Fruit fly (Drosophila melanogaster) whole organism, prepupa: ENCODE data around the gene CG34461.

Experiments
- Blimp-1 ChIP-seq: fragments of 200-800 bp; sonication (Bioruptor generic); optimal IDR thresholded peaks from 3 replicates; lab custom pipeline; 2017; ENCODE audit warnings: missing biosample characterization, missing genetic modification characterization, mild to moderate bottlenecking, moderate library complexity, missing genetic modification reagents
- CG10669 ChIP-seq: fragments of 200-800 bp; sonication (Bioruptor generic); optimal IDR thresholded peaks from 3 replicates; lab custom pipeline; 2018; ENCODE audit warnings: missing biosample characterization, mild to moderate bottlenecking, missing genetic modification characterization, moderate library complexity
- CG11294 ChIP-seq: fragments of 200-800 bp; sonication (Bioruptor generic); IDR thresholded peaks from 2 replicates; pipeline ENCODE4 v1.3.6; 2022; ENCODE audit warnings: missing biosample characterization, missing genetic modification characterization
- CG11762 ChIP-seq: fragments of 200-800 bp; sonication (Bioruptor generic); optimal IDR thresholded peaks from 3 replicates; lab custom pipeline; 2016; ENCODE audit warnings: missing biosample characterization, missing genetic modification characterization; ENCODE audit not compliant: insufficient read depth
- CG15336 ChIP-seq: fragments of 200-800 bp; sonication (Bioruptor generic); IDR thresholded peaks from 2 replicates; pipeline ENCODE4 v1.3.6; 2022; ENCODE audit warnings: missing biosample characterization, missing genetic modification characterization
- CG1621 ChIP-seq: fragments of 200-800 bp; sonication (Bioruptor generic); optimal IDR thresholded peaks from 3 replicates; lab custom pipeline; 2018; ENCODE audit warnings: missing biosample characterization, mild to moderate bottlenecking, missing genetic modification characterization
- CG3032 ChIP-seq: fragments of 200-800 bp; optimal IDR thresholded peaks from 2 replicates; lab custom pipeline; 2019; ENCODE audit warnings: missing biosample characterization, mild to moderate bottlenecking, missing genetic modification characterization, moderate library complexity
- CG31627 ChIP-seq: fragments of 200-800 bp; sonication (Bioruptor generic); optimal IDR thresholded peaks from 3 replicates; lab custom pipeline; 2016; ENCODE audit warnings: missing biosample characterization, missing genetic modification characterization
- CG32006 ChIP-seq: fragments of 200-800 bp; sonication (Bioruptor generic); optimal IDR thresholded peaks from 3 replicates; lab custom pipeline; 2017; ENCODE audit warnings: missing biosample characterization, mild to moderate bottlenecking, missing genetic modification characterization
- CG34406 ChIP-seq: fragments of 200-800 bp; sonication (Bioruptor generic); optimal IDR thresholded peaks from 3 replicates; lab custom pipeline; 2016; ENCODE audit warnings: missing biosample characterization, missing genetic modification characterization
- CG3919 ChIP-seq: fragments of 200-800 bp; sonication (Bioruptor generic); optimal IDR thresholded peaks from 3 replicates; lab custom pipeline; 2016; ENCODE audit warnings: missing biosample characterization, missing genetic modification characterization
- CG4318 ChIP-seq: fragments of 200-800 bp; sonication (Bioruptor generic); optimal IDR thresholded peaks from 3 replicates; lab custom pipeline; 2017; ENCODE audit warnings: missing biosample characterization, mild to moderate bottlenecking, missing genetic modification characterization
- CG6163 ChIP-seq: fragments of 200-800 bp; sonication (Bioruptor generic); IDR thresholded peaks from 3 replicates; pipeline ENCODE4 v1.3.6; 2022; ENCODE audit warnings: missing biosample characterization, missing genetic modification characterization
- CG6276 ChIP-seq: fragments of 200-800 bp; sonication (Bioruptor generic); optimal IDR thresholded peaks from 2 replicates; lab custom pipeline; 2017; ENCODE audit warnings: missing biosample characterization, mild to moderate bottlenecking, missing genetic modification characterization
- CG6808 ChIP-seq: fragments of 200-800 bp; sonication (Bioruptor generic); optimal IDR thresholded peaks from 3 replicates; lab custom pipeline; 2017; ENCODE audit warnings: missing biosample characterization, missing genetic modification characterization, mild to moderate bottlenecking, moderate library complexity, missing genetic modification reagents
- CG8119 ChIP-seq: fragments of 200-800 bp; sonication (Bioruptor generic); IDR thresholded peaks from 3 replicates; pipeline ENCODE4 v1.3.6; 2022; ENCODE audit warnings: missing biosample characterization, missing genetic modification characterization
- CG8632 ChIP-seq: fragments of 200-800 bp; sonication (Bioruptor generic); optimal IDR thresholded peaks from 3 replicates; lab custom pipeline; 2016; ENCODE audit warnings: missing biosample characterization, missing genetic modification characterization
- CG9139 ChIP-seq: fragments of 200-800 bp; sonication (Bioruptor generic); optimal IDR thresholded peaks from 3 replicates; lab custom pipeline; 2017; ENCODE audit warnings: missing biosample characterization, mild to moderate bottlenecking, missing genetic modification characterization
- Eip75B ChIP-seq: fragments of 200-800 bp; sonication (Bioruptor generic); optimal IDR thresholded peaks from 3 replicates; lab custom pipeline; 2016; ENCODE audit warnings: missing biosample characterization, missing genetic modification characterization
- Eip78C ChIP-seq: fragments of 200-800 bp; sonication (Bioruptor generic); peaks from one replicate; lab custom pipeline; 2016; ENCODE audit warnings: missing biosample characterization, missing genetic modification characterization
- Eip93F ChIP-seq: fragments of 200-800 bp; sonication (Bioruptor generic); optimal IDR thresholded peaks from 2 replicates; lab custom pipeline; 2016; ENCODE audit warnings: missing biosample characterization, mild to moderate bottlenecking, missing genetic modification characterization
- Ets21C ChIP-seq: fragments of 200-800 bp; sonication (Bioruptor generic); optimal IDR thresholded peaks from 3 replicates; lab custom pipeline; 2016; ENCODE audit warnings: missing biosample characterization, missing genetic modification characterization
- Ets96B ChIP-seq: fragments of 200-800 bp; optimal IDR thresholded peaks from 2 replicates; lab custom pipeline; 2019; ENCODE audit warnings: missing biosample characterization, mild to moderate bottlenecking, missing genetic modification characterization, moderate library complexity
- Gug ChIP-seq: fragments of 200-800 bp; sonication (Bioruptor generic); IDR thresholded peaks from 2 replicates; pipeline ENCODE4 v1.3.6; 2022; ENCODE audit warnings: missing biosample characterization, missing genetic modification characterization
- Hr38 ChIP-seq: sonication (Bioruptor generic); optimal IDR thresholded peaks from 2 replicates; lab custom pipeline; 2016; ENCODE audit warnings: missing biosample characterization, missing genetic modification characterization
- Hr39 ChIP-seq: fragments of 200-800 bp; sonication (Bioruptor generic); optimal IDR thresholded peaks from 2 replicates; lab custom pipeline; 2016; ENCODE audit warnings: missing biosample characterization, missing genetic modification characterization
- Hr4 ChIP-seq: fragments of 200-800 bp; sonication (Bioruptor generic); optimal IDR thresholded peaks from 3 replicates; lab custom pipeline; 2016; ENCODE audit warnings: missing biosample characterization, missing genetic modification characterization
- Lpt ChIP-seq: fragments of 200-800 bp; sonication (Bioruptor generic); optimal IDR thresholded peaks from 3 replicates; lab custom pipeline; 2016; ENCODE audit warnings: missing biosample characterization, missing genetic modification characterization
- Met ChIP-seq: fragments of 200-800 bp; sonication (Bioruptor generic); optimal IDR thresholded peaks from 3 replicates; lab custom pipeline; 2016; ENCODE audit warnings: missing biosample characterization, missing genetic modification characterization
- OdsH ChIP-seq: fragments of 200-800 bp; sonication (Bioruptor generic); optimal IDR thresholded peaks from 3 replicates; lab custom pipeline; 2016; ENCODE audit warnings: missing biosample characterization, missing genetic modification characterization
- Smox ChIP-seq: fragments of 200-800 bp; sonication (Bioruptor generic); optimal IDR thresholded peaks from 3 replicates; lab custom pipeline; 2016; ENCODE audit warnings: missing biosample characterization, missing genetic modification characterization
- Sox102F ChIP-seq: fragments of 200-800 bp; sonication (Bioruptor generic); optimal IDR thresholded peaks from 2 replicates; lab custom pipeline; 2016; ENCODE audit warnings: missing biosample characterization, mild to moderate bottlenecking, missing genetic modification characterization
- Sox14 ChIP-seq: fragments of 200-800 bp; sonication (Bioruptor generic); optimal IDR thresholded peaks from 3 replicates; lab custom pipeline; 2016; ENCODE audit warnings: missing biosample characterization, missing genetic modification characterization
- Sox15 ChIP-seq: fragments of 200-800 bp; sonication (Bioruptor generic); optimal IDR thresholded peaks from 3 replicates; lab custom pipeline; 2016; ENCODE audit warnings: missing biosample characterization, missing genetic modification characterization
- achi ChIP-seq: fragments of 200-800 bp; sonication (Bioruptor generic); optimal IDR thresholded peaks from 3 replicates; lab custom pipeline; 2016; ENCODE audit warnings: missing biosample characterization, missing genetic modification characterization
- acj6 ChIP-seq: fragments of 200-800 bp; sonication (Bioruptor generic); optimal IDR thresholded peaks from 3 replicates; lab custom pipeline; 2016; ENCODE audit warnings: missing biosample characterization, missing genetic modification characterization
- dac ChIP-seq: fragments of 200-800 bp; sonication (Bioruptor generic); optimal IDR thresholded peaks from 2 replicates; lab custom pipeline; 2017; ENCODE audit warnings: missing biosample characterization, mild to moderate bottlenecking, missing genetic modification characterization
- dsx ChIP-seq: fragments of 200-800 bp; optimal IDR thresholded peaks from 3 replicates; lab custom pipeline; 2019; ENCODE audit warnings: missing biosample characterization, mild to moderate bottlenecking, missing genetic modification characterization, moderate library complexity; ENCODE audit not compliant: poor library complexity, severe bottlenecking
- eg ChIP-seq: fragments of 200-800 bp; sonication (Bioruptor generic); IDR thresholded peaks from 3 replicates; pipeline ENCODE4 v1.3.6; 2022; ENCODE audit warnings: missing biosample characterization, missing genetic modification characterization
- esn ChIP-seq: fragments of 200-800 bp; sonication (Bioruptor generic); optimal IDR thresholded peaks from 2 replicates; lab custom pipeline; 2016; ENCODE audit warnings: missing biosample characterization, mild to moderate bottlenecking, missing genetic modification characterization, moderate library complexity
- fd85E ChIP-seq: fragments of 200-800 bp; sonication (Bioruptor generic); optimal IDR thresholded peaks from 3 replicates; lab custom pipeline; 2016; ENCODE audit warnings: missing biosample characterization, missing genetic modification characterization
- fkh ChIP-seq: fragments of 200-800 bp; sonication (Bioruptor generic); optimal IDR thresholded peaks from 3 replicates; lab custom pipeline; 2017; ENCODE audit warnings: missing biosample characterization, mild to moderate bottlenecking, missing genetic modification characterization, moderate library complexity
- lz ChIP-seq: fragments of 200-800 bp; sonication (Bioruptor generic); optimal IDR thresholded peaks from 3 replicates; lab custom pipeline; 2016; ENCODE audit warnings: missing biosample characterization, missing genetic modification characterization
- net ChIP-seq: fragments of 200-800 bp; sonication (Bioruptor generic); optimal IDR thresholded peaks from 3 replicates; lab custom pipeline; 2016; ENCODE audit warnings: missing biosample characterization, missing genetic modification characterization
- pdm3 ChIP-seq: fragments of 200-800 bp; sonication (Bioruptor generic); optimal IDR thresholded peaks from 3 replicates; lab custom pipeline; 2016; ENCODE audit warnings: missing biosample characterization, missing genetic modification characterization
- salr ChIP-seq, 2 experiments: fragments of 200-800 bp; sonication (Bioruptor generic); optimal IDR thresholded peaks; 3 replicates each; lab custom pipeline; 2016 to 2018; ENCODE audit warnings: missing biosample characterization in 2 of 2, missing genetic modification characterization in 2 of 2, mild to moderate bottlenecking in 1 of 2
- ss ChIP-seq, 2 experiments: fragments of 200-800 bp; sonication (Bioruptor generic); optimal IDR thresholded peaks; 2 replicates in 1 of 2; 3 replicates in 1 of 2; lab custom pipeline; 2017 to 2018; ENCODE audit warnings: mild to moderate bottlenecking in 2 of 2, missing biosample characterization in 2 of 2, missing genetic modification characterization in 2 of 2, moderate library complexity in 1 of 2
- svp ChIP-seq: fragments of 200-800 bp; sonication (Bioruptor generic); peaks from one replicate; lab custom pipeline; 2016; ENCODE audit warnings: missing biosample characterization, missing genetic modification characterization
- topi ChIP-seq: fragments of 200-800 bp; sonication (Bioruptor generic); optimal IDR thresholded peaks from 3 replicates; lab custom pipeline; 2016; ENCODE audit warnings: missing biosample characterization, missing genetic modification characterization
- vri ChIP-seq: fragments of 200-800 bp; sonication (Bioruptor generic); optimal IDR thresholded peaks from 3 replicates; lab custom pipeline; 2016; ENCODE audit warnings: missing biosample characterization, mild to moderate bottlenecking, missing genetic modification characterization

The CG34461 gene

DNA sequence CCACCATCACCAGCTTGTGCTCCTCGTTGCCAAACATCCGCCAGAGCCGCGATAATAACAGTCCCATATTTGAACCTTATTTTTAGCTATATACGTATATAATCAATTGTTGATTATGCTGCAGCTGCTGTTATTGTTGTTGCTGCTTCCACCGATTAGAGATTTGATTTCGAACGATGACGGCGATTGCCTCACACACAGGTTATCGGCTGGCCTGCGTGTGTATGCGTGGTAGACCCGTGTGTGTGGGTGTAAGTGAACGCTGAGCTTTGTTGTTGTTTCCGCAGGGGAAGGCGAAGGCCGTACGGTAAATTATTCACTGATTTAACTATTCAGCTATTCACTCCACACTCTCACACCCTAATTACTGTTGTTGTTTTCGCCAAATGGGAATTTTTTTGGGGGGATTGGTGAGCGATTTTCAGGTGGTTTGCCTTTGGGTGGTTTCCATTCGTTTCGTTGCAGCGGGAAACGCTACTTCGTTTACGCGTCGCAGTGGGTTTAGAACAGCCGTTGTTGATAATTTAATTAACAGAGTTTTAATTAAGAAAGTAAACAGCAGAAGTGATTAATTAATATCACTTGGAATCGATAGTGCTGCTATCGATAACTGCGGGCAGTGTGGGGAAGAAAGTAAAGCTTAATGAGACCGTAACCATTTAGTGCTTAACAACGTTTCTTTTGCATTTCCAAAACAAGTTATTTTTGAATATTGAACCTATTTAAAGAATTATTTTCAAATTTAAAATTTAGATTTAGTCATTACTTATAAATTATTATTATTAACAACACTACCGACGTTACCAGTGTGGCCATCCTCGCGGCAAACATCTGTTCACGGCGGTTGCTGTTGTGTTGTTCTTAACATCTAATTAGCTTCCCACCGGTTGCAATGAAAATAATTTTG is 26.2 kb upstream of the CG34461 start, which contains the start of the genes Arl5 and CG13671:
TSS of gene Arl5 (minus strand) at position 616 of the 907 bp plus-strand sequence.
TSS of gene CG13671 (plus strand) at position 841 of the 907 bp plus-strand sequence.
- peak; percentile 21 for TF ChIP-seq dac (GFP tag; lab: Kevin White, UChicago)
- peak; percentile 79 for TF ChIP-seq lz
- peak; percentile 59 for TF ChIP-seq Sox15 (GFP tag; lab: Kevin White, UChicago)
- TF ChIP-seq CG10669 (GFP tag; lab: Kevin White, UChicago), result no peak
- TF ChIP-seq Eip75B (GFP tag; lab: Kevin White, UChicago), result no peak
- TF ChIP-seq dsx (GFP tag; lab: Kevin White, UChicago), result peak; percentile 44
- peak; percentile 86 for TF ChIP-seq OdsH (GFP tag; lab: Kevin White, UChicago)
- TF ChIP-seq Eip78C (GFP tag; lab: Kevin White, UChicago), result peak; percentile 91
- peak; percentile 63 for TF ChIP-seq Ets96B
- no peak for TF ChIP-seq Met (GFP tag; lab: Kevin White, UChicago)
- TF ChIP-seq Ets21C (GFP tag; lab: Kevin White, UChicago), result no peak
- TF ChIP-seq CG3032, result peak; percentile 51
- peak; percentile 69 for TF ChIP-seq Hr4 (GFP tag; lab: Kevin White, UChicago)
- no peak for TF ChIP-seq Blimp-1
- peak; percentile 39 for TF ChIP-seq Lpt (GFP tag; lab: Kevin White, UChicago)
- TF ChIP-seq pdm3 (GFP tag; lab: Kevin White, UChicago), result no peak
- no peak; the same call in 1 of the 3 replicates for TF ChIP-seq eg
- no peak for TF ChIP-seq CG6276
- TF ChIP-seq CG4318 (GFP tag; lab: Kevin White, UChicago), result no peak
- peak; percentile 59 for TF ChIP-seq vri (GFP tag; lab: Kevin White, UChicago)
- TF ChIP-seq achi (GFP tag; lab: Kevin White, UChicago), result peak; percentile 74
- no peak for TF ChIP-seq fd85E (GFP tag; lab: Kevin White, UChicago)
- peak; percentile 54; the same call in 1 of the 2 replicates for TF ChIP-seq CG15336 (GFP tag; lab: Robert Waterston, UW)
- TF ChIP-seq Sox102F (GFP tag; lab: Kevin White, UChicago), result no peak
- peak; percentile 65 for TF ChIP-seq net (GFP tag; lab: Kevin White, UChicago)
- TF ChIP-seq CG6163 (GFP tag; lab: Robert Waterston, UW), result no peak; the same call in 1 of the 3 replicates
- TF ChIP-seq ss (GFP tag; optimal IDR thresholded peaks at IDR 0.05; lab: Kevin White, UChicago), result peak in 1 of 2 experiments; percentile 40
- no peak for TF ChIP-seq Smox (GFP tag; lab: Kevin White, UChicago)
- TF ChIP-seq esn (GFP tag; lab: Kevin White, UChicago), result peak; percentile 83
- peak; percentile 65 for TF ChIP-seq CG8632 (GFP tag; lab: Kevin White, UChicago)
- TF ChIP-seq CG1621 (tag; lab: Kevin White, UChicago), result no peak
- 0 out of 2 replicates have a peak, but pooled peaks have one; percentile 48 for TF ChIP-seq CG11294 (GFP tag; lab: Robert Waterston, UW)
- peak; percentile 75 for TF ChIP-seq CG31627 (GFP tag; lab: Kevin White, UChicago)
- TF ChIP-seq CG3919 (GFP tag; lab: Kevin White, UChicago), result peak; percentile 80
- TF ChIP-seq fkh (GFP tag; lab: Kevin White, UChicago), result peak; percentile 92
- TF ChIP-seq acj6 (GFP tag; lab: Kevin White, UChicago), result peak; percentile 79
- peak; percentile 67 for TF ChIP-seq CG11762 (GFP tag; lab: Kevin White, UChicago)
- TF ChIP-seq Gug (GFP tag; lab: Robert Waterston, UW), result peak; percentile 70
- TF ChIP-seq Eip93F (GFP tag; lab: Kevin White, UChicago), result peak; percentile 58
- TF ChIP-seq Hr38 (GFP tag; lab: Kevin White, UChicago), result no peak
- peak; percentile 59; the same call in 2 of the 3 replicates for TF ChIP-seq CG8119 (GFP tag; lab: Robert Waterston, UW)
- TF ChIP-seq svp, result no peak
- no peak for TF ChIP-seq CG9139 (GFP tag; lab: Kevin White, UChicago)
- peak; percentile 20 for TF ChIP-seq CG6808 (GFP tag; lab: Kevin White, UChicago)
- TF ChIP-seq salr (GFP tag; optimal IDR thresholded peaks at IDR 0.05; lab: Kevin White, UChicago), result peak in 1 of 2 experiments; percentile 71
- peak; percentile 75 for TF ChIP-seq CG34406
- peak; percentile 72 for TF ChIP-seq Hr39
- TF ChIP-seq CG32006 (GFP tag; lab: Kevin White, UChicago), result no peak
- TF ChIP-seq topi (GFP tag; lab: Kevin White, UChicago), result peak; percentile 79
- peak; percentile 64 for TF ChIP-seq Sox14
